Fruit fly (Drosophila melanogaster) whole organism, embryonic: ENCODE data around the gene CG4393.

Experiments used
- Adf1 ChIP-seq: fragments of 200-800 bp; sonication (Bioruptor generic); IDR thresholded peaks from 2 replicates; pipeline ENCODE4 v1.3.6; 2022; ENCODE audit warnings: missing biosample characterization, missing genetic modification characterization
- CG10321 ChIP-seq: fragments of 200-800 bp; sonication (Bioruptor generic); IDR thresholded peaks from 2 replicates; pipeline ENCODE4 v1.3.6; 2022; ENCODE audit warnings: missing biosample characterization, missing genetic modification characterization
- CG11696 ChIP-seq: fragments of 200-800 bp; sonication (Bioruptor generic); IDR thresholded peaks from 2 replicates; pipeline ENCODE4 v1.3.6; 2022; ENCODE audit warnings: missing biosample characterization, missing genetic modification characterization
- CG12391 ChIP-seq: fragments of 200-800 bp; sonication (Bioruptor generic); optimal IDR thresholded peaks from 3 replicates; lab custom pipeline; 2018; ENCODE audit warnings: missing biosample characterization, mild to moderate bottlenecking, missing genetic modification characterization, moderate library complexity
- CG12769 ChIP-seq: fragments of 200-800 bp; sonication (Bioruptor generic); optimal IDR thresholded peaks from 2 replicates; lab custom pipeline; 2019; ENCODE audit warnings: missing biosample characterization, mild to moderate bottlenecking, missing genetic modification characterization, moderate library complexity
- CG14441 ChIP-seq: fragments of 200-800 bp; sonication (Bioruptor generic); IDR thresholded peaks from 2 replicates; pipeline ENCODE4 v1.3.6; 2022; ENCODE audit warnings: missing biosample characterization, missing genetic modification characterization
- CG17359 ChIP-seq: fragments of 200-800 bp; sonication (Bioruptor generic); optimal IDR thresholded peaks from 3 replicates; lab custom pipeline; 2018; ENCODE audit warnings: missing biosample characterization, mild to moderate bottlenecking, missing genetic modification characterization, moderate library complexity
- CG17385 ChIP-seq: fragments of 200-800 bp; sonication (Bioruptor generic); optimal IDR thresholded peaks from 3 replicates; lab custom pipeline; 2018; ENCODE audit warnings: missing biosample characterization, mild to moderate bottlenecking, missing genetic modification characterization
- CG2889 ChIP-seq: fragments of 200-800 bp; sonication (Bioruptor generic); IDR thresholded peaks from 3 replicates; pipeline ENCODE4 v1.3.6; 2022; ENCODE audit warnings: missing biosample characterization, missing genetic modification characterization
- CG32532 ChIP-seq: fragments of 200-800 bp; sonication (Bioruptor generic); IDR thresholded peaks from 2 replicates; pipeline ENCODE4 v1.3.6; 2022; ENCODE audit warnings: missing biosample characterization, missing genetic modification characterization
- CG3726 ChIP-seq: fragments of 200-800 bp; sonication (Bioruptor generic); IDR thresholded peaks from 3 replicates; pipeline ENCODE4, ENCODE4 v1.3.6; 2022; ENCODE audit warnings: missing biosample characterization, missing genetic modification characterization
- CG4707 ChIP-seq: fragments of 200-800 bp; sonication (Bioruptor generic); optimal IDR thresholded peaks from 2 replicates; lab custom pipeline; 2018; ENCODE audit warnings: missing biosample characterization, mild to moderate bottlenecking, missing genetic modification characterization, moderate library complexity
- CG7963 ChIP-seq: fragments of 200-800 bp; sonication (Bioruptor generic); IDR thresholded peaks from 3 replicates; pipeline ENCODE4 v1.3.6; 2022; ENCODE audit warnings: missing biosample characterization, missing genetic modification characterization; ENCODE audit not compliant: partially characterized antibody
- CG8359 ChIP-seq: fragments of 200-800 bp; sonication (Bioruptor generic); optimal IDR thresholded peaks from 2 replicates; lab custom pipeline; 2017; ENCODE audit warnings: missing biosample characterization, mild to moderate bottlenecking, missing genetic modification characterization, borderline replicate concordance
- CG9727 ChIP-seq: fragments of 200-800 bp; sonication (Bioruptor generic); optimal IDR thresholded peaks from 3 replicates; lab custom pipeline; 2017; ENCODE audit warnings: missing biosample characterization, mild to moderate bottlenecking, missing genetic modification characterization
- CrebB ChIP-seq: fragments of 200-800 bp; sonication (Bioruptor generic); optimal IDR thresholded peaks from 3 replicates; lab custom pipeline; 2018; ENCODE audit warnings: missing biosample characterization, mild to moderate bottlenecking, missing genetic modification characterization
- Dip2 ChIP-seq: fragments of 200-800 bp; sonication (Bioruptor generic); IDR thresholded peaks from 2 replicates; pipeline ENCODE4 v1.3.6; 2022; ENCODE audit warnings: missing biosample characterization, missing genetic modification characterization
- Drgx ChIP-seq: fragments of 200-800 bp; sonication (Bioruptor generic); IDR thresholded peaks from 2 replicates; pipeline ENCODE4 v1.3.6; 2022; ENCODE audit warnings: missing biosample characterization, missing genetic modification characterization
- HmgZ ChIP-seq: fragments of 200-800 bp; sonication (Bioruptor generic); optimal IDR thresholded peaks from 2 replicates; lab custom pipeline; 2018; ENCODE audit warnings: missing biosample characterization, mild to moderate bottlenecking, missing genetic modification characterization
- Hr78 ChIP-seq, 2 experiments: fragments of 200-800 bp in 1 of 2; fragments of >200 bp in 1 of 2; sonication (Bioruptor generic) in 1 of 2; optimal IDR thresholded peaks; 2 replicates each; lab custom pipeline; 2017 to 2019; ENCODE audit warnings: missing biosample characterization in 2 of 2, missing genetic modification characterization in 2 of 2, mild to moderate bottlenecking in 1 of 2, moderate library complexity in 1 of 2
- MBD-R2 ChIP-seq: fragments of 200-800 bp; sonication (Bioruptor generic); IDR thresholded peaks from 2 replicates; pipeline ENCODE4 v1.3.6; 2022; ENCODE audit warnings: missing biosample characterization, missing genetic modification characterization
- Ravus ChIP-seq: fragments of 200-800 bp; sonication (Bioruptor generic); IDR thresholded peaks from 2 replicates; pipeline ENCODE4 v1.3.6; 2022; ENCODE audit warnings: missing biosample characterization, missing genetic modification characterization
- Stat92E ChIP-seq, 3 experiments: fragments of >200 bp in 2 of 3; fragments of 200-800 bp in 1 of 3; sonication (Bioruptor generic) in 1 of 3; optimal IDR thresholded peaks; 2 replicates each; lab custom pipeline; 2017 to 2019; ENCODE audit warnings: missing biosample characterization in 3 of 3, missing genetic modification characterization in 3 of 3, mild to moderate bottlenecking in 1 of 3, moderate library complexity in 1 of 3
- abd-A ChIP-seq: fragments of 200-800 bp; sonication (Bioruptor generic); optimal IDR thresholded peaks from 3 replicates; lab custom pipeline; 2019; ENCODE audit warnings: missing biosample characterization, mild to moderate bottlenecking, missing genetic modification characterization, moderate library complexity
- ara ChIP-seq: fragments of 200-800 bp; sonication (Bioruptor generic); IDR thresholded peaks from 2 replicates; pipeline ENCODE4 v1.3.6; 2022; ENCODE audit warnings: missing biosample characterization, missing genetic modification characterization
- az2 ChIP-seq: fragments of 200-800 bp; sonication (Bioruptor generic); optimal IDR thresholded peaks from 3 replicates; lab custom pipeline; 2016; ENCODE audit warnings: missing biosample characterization, missing genetic modification characterization
- btn ChIP-seq: fragments of 200-800 bp; sonication (Bioruptor generic); optimal IDR thresholded peaks from 2 replicates; lab custom pipeline; 2016; ENCODE audit warnings: missing biosample characterization, missing genetic modification characterization
- cas ChIP-seq: fragments of 200-800 bp; sonication (Bioruptor generic); IDR thresholded peaks from 2 replicates; pipeline ENCODE4 v1.3.6; 2022; ENCODE audit warnings: missing biosample characterization, missing genetic modification characterization
- cg ChIP-seq: fragments of 200-800 bp; sonication (Bioruptor generic); optimal IDR thresholded peaks from 3 replicates; lab custom pipeline; 2019; ENCODE audit warnings: missing biosample characterization, mild to moderate bottlenecking, missing genetic modification characterization, moderate library complexity
- chinmo ChIP-seq: fragments of 200-800 bp; sonication (Bioruptor generic); IDR thresholded peaks from 4 replicates; pipeline ENCODE4 v1.3.6; 2022; ENCODE audit warnings: missing biosample characterization, missing genetic modification characterization; ENCODE audit not compliant: partially characterized antibody
- da ChIP-seq: fragments of 200-800 bp; sonication (Bioruptor generic); optimal IDR thresholded peaks from 2 replicates; lab custom pipeline; 2016; ENCODE audit warnings: missing biosample characterization, missing genetic modification characterization
- dan ChIP-seq: fragments of 200-800 bp; sonication (Bioruptor generic); IDR thresholded peaks from 2 replicates; pipeline ENCODE4 v1.3.6; 2022; ENCODE audit warnings: missing biosample characterization, missing genetic modification characterization
- danr ChIP-seq: fragments of 200-800 bp; sonication (Bioruptor generic); IDR thresholded peaks from 2 replicates; pipeline ENCODE4 v1.3.6; 2022; ENCODE audit warnings: missing biosample characterization, missing genetic modification characterization
- dpn ChIP-seq, 2 experiments: fragments of 200-800 bp; sonication (Bioruptor generic); optimal IDR thresholded peaks; 3 replicates each; lab custom pipeline; 2016; ENCODE audit warnings: missing biosample characterization in 2 of 2, missing genetic modification characterization in 2 of 2
- fd3F ChIP-seq: fragments of 200-800 bp; sonication (Bioruptor generic); optimal IDR thresholded peaks from 2 replicates; lab custom pipeline; 2018; ENCODE audit warnings: missing biosample characterization, mild to moderate bottlenecking, missing genetic modification characterization, moderate library complexity
- fd64A ChIP-seq: fragments of 200-800 bp; sonication (Bioruptor generic); optimal IDR thresholded peaks from 3 replicates; lab custom pipeline; 2018; ENCODE audit warnings: missing biosample characterization, mild to moderate bottlenecking, missing genetic modification characterization
- gem ChIP-seq: fragments of 200-800 bp; sonication (Bioruptor generic); optimal IDR thresholded peaks from 2 replicates; lab custom pipeline; 2019; ENCODE audit warnings: missing biosample characterization, mild to moderate bottlenecking, missing genetic modification characterization, moderate library complexity
- kni ChIP-seq: fragments of 200-800 bp; sonication (Bioruptor generic); optimal IDR thresholded peaks from 3 replicates; lab custom pipeline; 2017; ENCODE audit warnings: mild to moderate bottlenecking, missing biosample characterization, missing genetic modification reagents, missing genetic modification characterization
- maf-S ChIP-seq: fragments of 200-800 bp; sonication (Bioruptor generic); optimal IDR thresholded peaks from 2 replicates; lab custom pipeline; 2016; ENCODE audit warnings: missing biosample characterization, missing genetic modification characterization
- pzg ChIP-seq: fragments of 200-800 bp; sonication (Bioruptor generic); optimal IDR thresholded peaks from 3 replicates; lab custom pipeline; 2018; ENCODE audit warnings: missing biosample characterization, mild to moderate bottlenecking, missing genetic modification characterization, moderate library complexity
- seq ChIP-seq: fragments of 200-800 bp; sonication (Bioruptor generic); IDR thresholded peaks from 2 replicates; pipeline ENCODE4 v1.3.6; 2022; ENCODE audit warnings: missing biosample characterization, missing genetic modification characterization
- sima ChIP-seq: fragments of 200-800 bp; sonication (Bioruptor generic); optimal IDR thresholded peaks from 2 replicates; lab custom pipeline; 2016; ENCODE audit warnings: missing biosample characterization, missing genetic modification characterization
- slbo ChIP-seq: fragments of 200-800 bp; sonication (Bioruptor generic); IDR thresholded peaks from 2 replicates; pipeline ENCODE4 v1.3.6; 2022; ENCODE audit warnings: missing biosample characterization, missing genetic modification characterization
- stc ChIP-seq: fragments of 200-800 bp; sonication (Bioruptor generic); IDR thresholded peaks from 2 replicates; pipeline ENCODE4 v1.3.6; 2022; ENCODE audit warnings: missing biosample characterization, missing genetic modification characterization
- tap ChIP-seq: fragments of 200-800 bp; optimal IDR thresholded peaks from 3 replicates; lab custom pipeline; 2019; ENCODE audit warnings: missing biosample characterization, mild to moderate bottlenecking, missing genetic modification characterization, moderate library complexity
- ttk ChIP-seq: fragments of 200-800 bp; sonication (Bioruptor generic); IDR thresholded peaks from 2 replicates; pipeline ENCODE4 v2.1.2; 2022; ENCODE audit warnings: missing biosample characterization, missing genetic modification characterization
- unpg ChIP-seq: fragments of 200-800 bp; sonication (Bioruptor generic); optimal IDR thresholded peaks from 3 replicates; lab custom pipeline; 2018; ENCODE audit warnings: missing biosample characterization, mild to moderate bottlenecking, missing genetic modification characterization, moderate library complexity
- vnd ChIP-seq: fragments of 200-800 bp; sonication (Bioruptor generic); IDR thresholded peaks from 3 replicates; pipeline ENCODE4 v1.3.6; 2022; ENCODE audit warnings: missing biosample characterization, missing genetic modification characterization; ENCODE audit not compliant: partially characterized antibody
- yki ChIP-seq: fragments of >200 bp; optimal IDR thresholded peaks from 3 replicates; lab custom pipeline; 2018
- zfh2 ChIP-seq: fragments of 200-800 bp; sonication (Bioruptor generic); optimal IDR thresholded peaks from 2 replicates; lab custom pipeline; 2016; ENCODE audit warnings: missing biosample characterization, missing genetic modification characterization

Gene CG4393

DNA sequence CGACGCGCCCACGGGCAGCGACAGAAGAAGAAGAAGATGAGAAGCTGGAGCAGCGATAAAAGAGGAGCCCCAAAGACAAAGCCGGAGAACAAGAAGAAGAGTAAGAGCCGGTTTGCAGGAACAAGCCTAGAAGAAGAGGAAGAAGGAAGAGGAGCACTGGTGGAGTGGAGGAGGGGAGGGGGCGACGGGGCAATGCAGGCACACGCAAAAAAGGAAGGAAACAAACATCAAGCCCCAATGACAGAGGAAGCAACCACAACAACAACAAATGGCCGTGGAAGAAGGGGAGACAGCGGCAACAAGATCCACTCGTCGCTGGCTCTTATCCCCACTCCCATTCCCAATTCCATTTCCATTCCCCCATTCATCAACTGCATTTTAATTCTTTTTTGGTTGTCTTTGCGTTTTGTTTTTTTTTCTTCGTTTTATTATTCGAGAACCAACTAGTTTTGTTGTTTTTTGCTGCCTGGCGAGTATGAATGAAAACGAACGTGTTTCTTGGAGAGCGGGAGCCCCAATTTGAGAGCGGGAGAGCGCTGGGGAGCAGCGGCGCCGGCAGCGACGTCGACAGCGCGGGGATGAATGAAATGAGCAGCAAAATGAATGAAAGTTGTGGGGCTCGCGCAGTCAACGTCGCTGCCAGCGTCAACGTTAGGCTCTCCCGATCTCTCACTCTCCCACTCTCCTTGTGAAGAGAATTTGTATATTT, 50.4 kb downstream of the CG4393 start:
- TF ChIP-seq tap (tag; lab: Kevin White, UChicago): no peak
- peak; percentile 28 for TF ChIP-seq kni (GFP tag; lab: Kevin White, UChicago)
- peak; percentile 98 for TF ChIP-seq Adf1 (GFP tag; lab: Robert Waterston, UW)
- no peak for TF ChIP-seq vnd (GFP tag; lab: Robert Waterston, UW)
- peak in 1 of 3 experiments; percentile 60 for TF ChIP-seq Stat92E (GFP tag; optimal IDR thresholded peaks at IDR 0.05; lab: Kevin White, UChicago)
- no peak for TF ChIP-seq zfh2 (GFP tag; lab: Kevin White, UChicago)
- TF ChIP-seq ara: 0 out of 2 replicates have a peak, but pooled peaks have one; percentile 4
- TF ChIP-seq da (GFP tag; lab: Kevin White, UChicago): no peak
- TF ChIP-seq Drgx: peak; percentile 94
- no peak for TF ChIP-seq CG2889
- TF ChIP-seq fd64A: no peak
- TF ChIP-seq CG12391 (tag; lab: Kevin White, UChicago): no peak
- no peak for TF ChIP-seq az2
- no peak for TF ChIP-seq CG8359 (GFP tag; lab: Kevin White, UChicago)
- TF ChIP-seq slbo: no peak
- TF ChIP-seq CG10321 (GFP tag; lab: Robert Waterston, UW): no peak
- TF ChIP-seq CG14441 (GFP tag; lab: Robert Waterston, UW): no peak
- no peak for TF ChIP-seq CG11696 (GFP tag; lab: Robert Waterston, UW)
- TF ChIP-seq dan (GFP tag; lab: Robert Waterston, UW): no peak
- peak; percentile 76; the same call in 1 of the 4 replicates for TF ChIP-seq chinmo
- TF ChIP-seq cas: no peak
- TF ChIP-seq Hr78 (GFP tag; optimal IDR thresholded peaks at IDR 0.05; lab: Kevin White, UChicago): no peak
- no peak for TF ChIP-seq MBD-R2
- TF ChIP-seq danr (GFP tag; lab: Robert Waterston, UW): no peak
- no peak for TF ChIP-seq CG4707 (GFP tag; lab: Kevin White, UChicago)
- TF ChIP-seq CG32532 (GFP tag; lab: Robert Waterston, UW): peak; percentile 8; the same call in 1 of the 2 replicates
- no peak for TF ChIP-seq Dip2 (GFP tag; lab: Robert Waterston, UW)
- peak; percentile 64 for TF ChIP-seq yki (lab: Kevin White, UChicago)
- TF ChIP-seq HmgZ (tag; lab: Kevin White, UChicago): no peak
- TF ChIP-seq fd3F (GFP tag; lab: Kevin White, UChicago): no peak
- TF ChIP-seq btn: no peak
- TF ChIP-seq CG12769 (tag; lab: Kevin White, UChicago): peak; percentile 57
- TF ChIP-seq ttk (GFP tag; lab: Robert Waterston, UW): no peak
- TF ChIP-seq gem (tag; lab: Kevin White, UChicago): no peak
- TF ChIP-seq CG9727 (GFP tag; lab: Kevin White, UChicago): no peak
- no peak for TF ChIP-seq CG7963
- no peak for TF ChIP-seq stc (GFP tag; lab: Robert Waterston, UW)
- TF ChIP-seq CG17359 (tag; lab: Kevin White, UChicago): no peak
- peak; percentile 46 for TF ChIP-seq cg (GFP tag; lab: Kevin White, UChicago)
- no peak for TF ChIP-seq unpg (GFP tag; lab: Kevin White, UChicago)
- TF ChIP-seq seq (GFP tag; lab: Robert Waterston, UW): no peak
- peak; percentile 79 for TF ChIP-seq CG17385 (GFP tag; lab: Kevin White, UChicago)
- TF ChIP-seq maf-S (GFP tag; lab: Kevin White, UChicago): no peak
- peak; percentile 2 for TF ChIP-seq abd-A (tag; lab: Kevin White, UChicago)
- no peak for TF ChIP-seq sima (GFP tag; lab: Kevin White, UChicago)
- no peak for TF ChIP-seq Ravus (GFP tag; lab: Robert Waterston, UW)
- TF ChIP-seq CrebB (tag; lab: Kevin White, UChicago): no peak
- no peak for TF ChIP-seq pzg (GFP tag; lab: Kevin White, UChicago)
- no peak for TF ChIP-seq CG3726 (GFP tag; lab: Robert Waterston, UW)
- TF ChIP-seq dpn (GFP tag; optimal IDR thresholded peaks at IDR 0.05; lab: Kevin White, UChicago): peak in 1 of 2 experiments; percentile 19
